Fruit fly (Drosophila melanogaster): ENCODE measurements around the gene SclB.
A peak's percentile ranks its signal among the peaks of the same experiment; 100 is the strongest.

DNA sequence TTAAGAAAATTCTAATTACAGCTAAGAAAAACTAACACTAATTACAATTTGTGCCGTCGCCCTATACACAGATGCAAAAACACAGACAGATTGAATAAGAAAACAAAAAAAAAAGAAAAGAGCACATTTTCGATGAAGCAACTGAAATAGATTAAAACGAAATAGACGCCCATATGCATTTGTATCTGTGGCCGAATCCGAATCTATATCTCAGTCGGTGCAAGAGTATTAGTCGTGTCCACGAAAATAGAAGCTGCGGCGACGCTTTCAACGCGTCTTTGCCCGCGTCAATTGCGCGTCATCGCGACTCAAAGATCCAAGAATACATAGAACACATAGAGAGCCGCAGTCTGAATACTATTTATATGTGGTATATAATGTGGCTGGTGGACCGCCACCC lies 37.2 kb downstream of the SclB start:
- TF ChIP-seq Snoo (tag; optimal IDR thresholded peaks at IDR 0.05) (no peak), CG34367 (tag; optimal IDR thresholded peaks at IDR 0.05) (no peak), Ets98B (GFP tag; IDR thresholded peaks at IDR 0.05) (peak; percentile 24; the same call in 1 of the 2 replicates), CG17806 (tag; optimal IDR thresholded peaks at IDR 0.05) (no peak), Pif1A (GFP tag; optimal IDR thresholded peaks at IDR 0.05) (no peak), gl (tag; optimal IDR thresholded peaks at IDR 0.05) (no peak), fd96Ca (GFP tag; IDR thresholded peaks at IDR 0.05) (no peak), CG9948 (tag; optimal IDR thresholded peaks at IDR 0.05) (no peak), CG13204 (GFP tag; optimal IDR thresholded peaks at IDR 0.05) (no peak), CG8159 (tag; optimal IDR thresholded peaks at IDR 0.05) (no peak), CG15710 (tag; optimal IDR thresholded peaks at IDR 0.05) (no peak)
